Worm (Caenorhabditis elegans): ENCODE results near the gene C37C3.9.

Gene C37C3.9

ce11 chrV:7854603-7855002, at the start of gene C37C3.9, which contains the start of gene C37C3.18:
Gene C37C3.9, minus strand, starts transcription at chrV:7854700.
Gene C37C3.18, plus strand, starts transcription at chrV:7854993.
- peak; percentile 22 for TF ChIP-seq sup-37 (GFP tag; optimal IDR thresholded peaks at IDR 0.05)
- TF ChIP-seq lin-35 (GFP tag; optimal IDR thresholded peaks at IDR 0.05) = peak; percentile 74 to 82
- TF ChIP-seq efl-3 (GFP tag; optimal IDR thresholded peaks at IDR 0.05) = no peak
- TF ChIP-seq unc-86 (tag; optimal IDR thresholded peaks at IDR 0.05) = peak; percentile 77
- no peak for TF ChIP-seq ces-1 (GFP tag; optimal IDR thresholded peaks at IDR 0.05)
- peak; percentile 32 for TF ChIP-seq F16B12.6 (tag; optimal IDR thresholded peaks at IDR 0.05)
- TF ChIP-seq nhr-19 (GFP tag; conservative IDR thresholded peaks at IDR 0.05) = peak; percentile 75
- no peak for TF ChIP-seq hlh-17 (GFP tag; optimal IDR thresholded peaks at IDR 0.05; ENCODE audit: borderline replicate concordance)
- peak; percentile 72 to 82 (median 81) for TF ChIP-seq ceh-82 (tag; optimal IDR thresholded peaks at IDR 0.05)
- no peak for TF ChIP-seq hlh-4 (tag; optimal IDR thresholded peaks at IDR 0.05)
- peak; percentile 85 for TF ChIP-seq nhr-47 (tag; optimal IDR thresholded peaks at IDR 0.05)
- peak; percentile 3 for TF ChIP-seq sox-4 (tag; optimal IDR thresholded peaks at IDR 0.05)
- peak; percentile 52 to 60 (median 52) for TF ChIP-seq dpl-1 (GFP tag; optimal IDR thresholded peaks at IDR 0.05)
- TF ChIP-seq nhr-77 (tag; optimal IDR thresholded peaks at IDR 0.05) = peak; percentile 85
- TF ChIP-seq lsy-2 (tag; optimal IDR thresholded peaks at IDR 0.05) = peak; percentile 72 to 88
- no peak for TF ChIP-seq lir-3 (tag; optimal IDR thresholded peaks at IDR 0.05; ENCODE audit: poor library complexity)
- TF ChIP-seq nhr-90 (tag; optimal IDR thresholded peaks at IDR 0.05; ENCODE audit: poor library complexity) = peak; percentile 48
- peak; percentile 85 to 97 for TF ChIP-seq efl-1 (optimal IDR thresholded peaks at IDR 0.05)
- TF ChIP-seq efl-1 (GFP tag; optimal IDR thresholded peaks at IDR 0.05 in 1 of 2) = peak; percentile 54 to 90
- TF ChIP-seq fos-1 (tag; optimal IDR thresholded peaks at IDR 0.05) = peak; percentile 80
- TF ChIP-seq mab-9 (GFP tag; IDR thresholded peaks at IDR 0.05) = peak; percentile 27; the same call in 1 of the 2 replicates
- peak; percentile 38 for TF ChIP-seq aly-2 (tag; optimal IDR thresholded peaks at IDR 0.05)
- no peak for TF ChIP-seq lin-15B (tag; optimal IDR thresholded peaks at IDR 0.05)
- peak; percentile 82 for TF ChIP-seq skn-1 (tag; optimal IDR thresholded peaks at IDR 0.05)
- no peak for TF ChIP-seq nhr-28 (tag; optimal IDR thresholded peaks at IDR 0.05)
- peak; percentile 37 for TF ChIP-seq zip-4 (GFP tag; optimal IDR thresholded peaks at IDR 0.05)
- no peak for TF ChIP-seq sptf-1 (tag; optimal IDR thresholded peaks at IDR 0.05)
- TF ChIP-seq zag-1 (tag; optimal IDR thresholded peaks at IDR 0.05) = peak; percentile 39
- peak; percentile 45 for TF ChIP-seq pax-3 (tag; optimal IDR thresholded peaks at IDR 0.05)
- peak; percentile 80 for TF ChIP-seq nhr-20 (tag; optimal IDR thresholded peaks at IDR 0.05)
- peak; percentile 78 for TF ChIP-seq mep-1 (tag; optimal IDR thresholded peaks at IDR 0.05)
- peak; percentile 5 for TF ChIP-seq egl-13 (tag; optimal IDR thresholded peaks at IDR 0.05)
- TF ChIP-seq tbx-2 (tag; optimal IDR thresholded peaks at IDR 0.05) = peak; percentile 78
- TF ChIP-seq lin-13 (GFP tag; optimal IDR thresholded peaks at IDR 0.05) = peak; percentile 76
- peak; percentile 27 for TF ChIP-seq ceh-8 (GFP tag; optimal IDR thresholded peaks at IDR 0.05)
- TF ChIP-seq nhr-11 (tag; optimal IDR thresholded peaks at IDR 0.05) = peak; percentile 51
- no peak for TF ChIP-seq unc-62 (GFP tag; optimal IDR thresholded peaks at IDR 0.05)
- no peak for TF ChIP-seq ets-5 (GFP tag; IDR thresholded peaks at IDR 0.05)
- TF ChIP-seq vab-15 (tag; optimal IDR thresholded peaks at IDR 0.05) = no peak
- peak; percentile 81 for TF ChIP-seq rnt-1 (tag; optimal IDR thresholded peaks at IDR 0.05)
- no peak for TF ChIP-seq nhr-12 (tag; optimal IDR thresholded peaks at IDR 0.05)
- no peak for TF ChIP-seq C34B4.2 (tag; optimal IDR thresholded peaks at IDR 0.05)
- peak; percentile 84 for TF ChIP-seq hpl-2 (GFP tag; optimal IDR thresholded peaks at IDR 0.05)
- TF ChIP-seq unc-130 (tag; optimal IDR thresholded peaks at IDR 0.05) = peak; percentile 51
- TF ChIP-seq pqm-1 (tag; optimal IDR thresholded peaks at IDR 0.05) = no peak
- no peak for TF ChIP-seq ztf-11 (tag; optimal IDR thresholded peaks at IDR 0.05)
- TF ChIP-seq dsc-1 (tag; optimal IDR thresholded peaks at IDR 0.05) = peak; percentile 52
- TF ChIP-seq ztf-4 (tag; optimal IDR thresholded peaks at IDR 0.05) = peak; percentile 39
- TF ChIP-seq grh-1 (GFP tag; IDR thresholded peaks at IDR 0.05) = no peak
- TF ChIP-seq jun-1 (tag; optimal IDR thresholded peaks at IDR 0.05) = peak; percentile 83
- peak; percentile 89 for TF ChIP-seq nhr-85 (tag)
- TF ChIP-seq aha-1 (tag; optimal IDR thresholded peaks at IDR 0.05) = no peak
- no peak for TF ChIP-seq fkh-10 (GFP tag; optimal IDR thresholded peaks at IDR 0.05)
